Fruit fly (Drosophila melanogaster) whole organism, prepupa: ENCODE results near the gene CG34136.

Source experiments
- CG11294 ChIP-seq: fragments of 200-800 bp; sonication (Bioruptor generic); IDR thresholded peaks from 2 replicates; pipeline ENCODE4 v1.3.6; 2022; ENCODE audit warnings: missing biosample characterization, missing genetic modification characterization
- CG31627 ChIP-seq: fragments of 200-800 bp; sonication (Bioruptor generic); optimal IDR thresholded peaks from 3 replicates; lab custom pipeline; 2016; ENCODE audit warnings: missing biosample characterization, missing genetic modification characterization
- CG6163 ChIP-seq: fragments of 200-800 bp; sonication (Bioruptor generic); IDR thresholded peaks from 3 replicates; pipeline ENCODE4 v1.3.6; 2022; ENCODE audit warnings: missing biosample characterization, missing genetic modification characterization
- CG6276 ChIP-seq: fragments of 200-800 bp; sonication (Bioruptor generic); optimal IDR thresholded peaks from 2 replicates; lab custom pipeline; 2017; ENCODE audit warnings: missing biosample characterization, mild to moderate bottlenecking, missing genetic modification characterization
- Eip93F ChIP-seq: fragments of 200-800 bp; sonication (Bioruptor generic); optimal IDR thresholded peaks from 2 replicates; lab custom pipeline; 2016; ENCODE audit warnings: missing biosample characterization, mild to moderate bottlenecking, missing genetic modification characterization
- OdsH ChIP-seq: fragments of 200-800 bp; sonication (Bioruptor generic); optimal IDR thresholded peaks from 3 replicates; lab custom pipeline; 2016; ENCODE audit warnings: missing biosample characterization, missing genetic modification characterization
- lz ChIP-seq: fragments of 200-800 bp; sonication (Bioruptor generic); optimal IDR thresholded peaks from 3 replicates; lab custom pipeline; 2016; ENCODE audit warnings: missing biosample characterization, missing genetic modification characterization

- no peak for TF ChIP-seq CG11294 (GFP tag; lab: Robert Waterston, UW)
- 0 out of 3 replicates have a peak, but pooled peaks have one; percentile 20 for TF ChIP-seq CG6163 (GFP tag; lab: Robert Waterston, UW)
- no peak for TF ChIP-seq Eip93F (GFP tag; lab: Kevin White, UChicago)
- peak; percentile 15 for TF ChIP-seq lz (GFP tag; lab: Kevin White, UChicago)
- TF ChIP-seq CG6276 (GFP tag; lab: Kevin White, UChicago): no peak
- TF ChIP-seq OdsH (GFP tag; lab: Kevin White, UChicago): no peak
- no peak for TF ChIP-seq CG31627 (GFP tag; lab: Kevin White, UChicago)
Observed at dm6 chr2L:21051873-21052736, 44.6 kb upstream of the CG34136 start, which contains the start of gene CG42238.
